Worm (Caenorhabditis elegans) whole organism, early embryonic: Measurements from ENCODE around the gene C50B8.6.

ENCODE experiments used
- aly-1 ChIP-seq: sonication (generic microtip); optimal IDR thresholded peaks from 2 replicates; lab custom pipeline; 2016; ENCODE audit warnings: missing genetic modification characterization, missing compliant biosample characterization
- ama-1 ChIP-seq: fragments of 150-350 bp; optimal IDR thresholded peaks from 2 replicates; lab custom pipeline; 2014
- ceh-13 ChIP-seq: fragments of 200-800 bp; sonication (Bioruptor generic); optimal IDR thresholded peaks from 2 replicates; lab custom pipeline; 2018; ENCODE audit warnings: mild to moderate bottlenecking, missing genetic modification characterization, missing compliant biosample characterization
- ceh-36 ChIP-seq: sonication (generic microtip); optimal IDR thresholded peaks from 2 replicates; lab custom pipeline; 2016; ENCODE audit warnings: missing genetic modification characterization, inconsistent platforms, missing compliant biosample characterization
- ets-7 ChIP-seq: sonication (generic microtip); optimal IDR thresholded peaks from 2 replicates; lab custom pipeline; 2016; ENCODE audit warnings: missing genotype, missing genetic modification characterization, missing compliant biosample characterization
- hmbx-1 ChIP-seq: sonication (generic microtip); optimal IDR thresholded peaks from 2 replicates; lab custom pipeline; 2016; ENCODE audit warnings: mild to moderate bottlenecking, missing genetic modification characterization, missing compliant biosample characterization
- hmg-4 ChIP-seq: fragments of 200-800 bp; sonication (Bioruptor generic); optimal IDR thresholded peaks from 2 replicates; lab custom pipeline; 2018; ENCODE audit warnings: mild to moderate bottlenecking, missing genetic modification characterization, missing compliant biosample characterization
- hnd-1 ChIP-seq: sonication (generic microtip); optimal IDR thresholded peaks from 2 replicates; lab custom pipeline; 2016; ENCODE audit warnings: missing genetic modification characterization, missing compliant biosample characterization
- pes-1 ChIP-seq: fragments of 200-800 bp; sonication (Bioruptor generic); IDR thresholded peaks from 2 replicates; pipeline ENCODE4 v1.3.6; 2022; ENCODE audit warnings: missing genetic modification reagents, missing genetic modification characterization, missing compliant biosample characterization
- sea-1 ChIP-seq: fragments of 200-800 bp; sonication (Bioruptor generic); conservative IDR thresholded peaks from 2 replicates; pipeline ENCODE4 v1.3.6; 2022; ENCODE audit warnings: missing genetic modification characterization, missing compliant biosample characterization
- tbx-11 ChIP-seq: fragments of 200-800 bp; sonication (Bioruptor generic); IDR thresholded peaks from 2 replicates; pipeline ENCODE4 v1.3.6; 2022; ENCODE audit warnings: missing genetic modification characterization, missing compliant biosample characterization
- tbx-37 ChIP-seq: fragments of 200-800 bp; sonication (Bioruptor generic); conservative IDR thresholded peaks from 2 replicates; pipeline ENCODE4 v1.3.6; 2022; ENCODE audit warnings: missing genetic modification reagents, missing genetic modification characterization, missing compliant biosample characterization

DNA sequence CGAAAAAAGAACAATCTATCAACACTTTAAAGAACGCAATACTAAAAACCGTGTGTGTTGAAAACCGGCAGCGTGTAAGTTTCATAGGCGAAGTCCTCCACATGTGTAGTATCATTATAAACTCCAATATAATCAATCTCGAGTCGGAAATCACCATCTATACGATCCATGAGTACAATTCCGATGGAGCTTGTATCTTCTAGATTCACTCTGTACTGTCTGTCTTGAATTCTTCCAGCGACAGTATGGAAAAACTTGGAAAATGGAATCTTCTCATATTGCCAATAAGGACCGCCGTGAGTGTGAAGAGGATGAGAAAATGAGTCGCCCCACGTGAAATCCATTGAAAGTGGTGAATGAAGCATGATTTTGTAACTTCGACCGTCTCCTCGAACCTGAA is 11.8 kb upstream of the C50B8.6 start:
- no peak for TF ChIP-seq ets-7
- no peak for TF ChIP-seq aly-1 (tag; lab: Kevin White, UChicago)
- TF ChIP-seq ceh-13 (GFP tag; lab: Kevin White, UChicago): no peak
- no peak for TF ChIP-seq ama-1 (lab: Kevin White, UChicago)
- no peak for TF ChIP-seq hnd-1 (tag; lab: Kevin White, UChicago)
- no peak for TF ChIP-seq tbx-37 (GFP tag; lab: Robert Waterston, UW)
- no peak for TF ChIP-seq hmg-4 (GFP tag; lab: Kevin White, UChicago)
- TF ChIP-seq ceh-36 (tag; lab: Kevin White, UChicago): no peak
- no peak for TF ChIP-seq pes-1 (GFP tag; lab: Robert Waterston, UW)
- no peak for TF ChIP-seq hmbx-1 (tag; lab: Kevin White, UChicago)
- no peak for TF ChIP-seq sea-1 (GFP tag; lab: Robert Waterston, UW)
- TF ChIP-seq tbx-11: no peak
